Worm (Caenorhabditis elegans): ENCODE measurements around the gene C03E10.3.
A peak's percentile ranks its signal among the peaks of the same experiment; 100 is the strongest.

Gene C03E10.3

ce11 chrV:11265482-11265881 is 20.7 kb upstream of the C03E10.3 start, which contains the start of gene cln-3.1:
TSS of gene cln-3.1 (minus strand) at chrV:11265652.
- peak; percentile 29 for TF ChIP-seq sma-9 (GFP tag; optimal IDR thresholded peaks at IDR 0.05)
- no peak for TF ChIP-seq sma-9 (tag; optimal IDR thresholded peaks at IDR 0.05)
- TF ChIP-seq ceh-16 (tag; optimal IDR thresholded peaks at IDR 0.05) = no peak
- no peak for TF ChIP-seq alr-1 (tag; optimal IDR thresholded peaks at IDR 0.05)
- no peak for TF ChIP-seq mab-5 (tag; optimal IDR thresholded peaks at IDR 0.05)
- TF ChIP-seq fos-1 (tag; optimal IDR thresholded peaks at IDR 0.05) = peak; percentile 83
- TF ChIP-seq lsy-2 (tag; optimal IDR thresholded peaks at IDR 0.05) = no peak
- TF ChIP-seq sma-3 (GFP tag; optimal IDR thresholded peaks at IDR 0.05) = no peak
- TF ChIP-seq unc-62 (GFP tag; optimal IDR thresholded peaks at IDR 0.05) = no peak
- no peak for TF ChIP-seq zag-1 (tag; optimal IDR thresholded peaks at IDR 0.05)
- no peak for TF ChIP-seq ceh-82 (tag; optimal IDR thresholded peaks at IDR 0.05)
- no peak for TF ChIP-seq nhr-23 (tag; optimal IDR thresholded peaks at IDR 0.05)
- TF ChIP-seq unc-55 (GFP tag; optimal IDR thresholded peaks at IDR 0.05) = no peak
- TF ChIP-seq nhr-25 (tag; optimal IDR thresholded peaks at IDR 0.05) = no peak
- no peak for TF ChIP-seq lin-13 (GFP tag; optimal IDR thresholded peaks at IDR 0.05)

ce11 chrV:11266681-11267080 is 19.5 kb upstream of the C03E10.3 start, which contains the start of gene str-116:
TSS of gene str-116 (plus strand) at chrV:11266981.
- TF ChIP-seq elt-3 (tag; optimal IDR thresholded peaks at IDR 0.05) (no peak), gmeb-1 (tag; optimal IDR thresholded peaks at IDR 0.05) (no peak), mbf-1 (tag; optimal IDR thresholded peaks at IDR 0.05) (no peak), snpc-4 (tag; optimal IDR thresholded peaks at IDR 0.05) (no peak), nhr-237 (tag; optimal IDR thresholded peaks at IDR 0.05) (no peak), ztf-1 (GFP tag; conservative IDR thresholded peaks at IDR 0.05) (no peak), ztf-11 (tag; optimal IDR thresholded peaks at IDR 0.05) (no peak), sma-9 (GFP tag; optimal IDR thresholded peaks at IDR 0.05) (no peak), sma-9 (tag; optimal IDR thresholded peaks at IDR 0.05) (no peak), sma-3 (GFP tag; optimal IDR thresholded peaks at IDR 0.05) (no peak), nhr-21 (tag; optimal IDR thresholded peaks at IDR 0.05) (no peak), aly-2 (tag; optimal IDR thresholded peaks at IDR 0.05) (no peak), unc-55 (GFP tag; optimal IDR thresholded peaks at IDR 0.05) (no peak), zag-1 (tag; optimal IDR thresholded peaks at IDR 0.05) (no peak), Y55F3AM.14 (GFP tag; optimal IDR thresholded peaks at IDR 0.05) (no peak), alr-1 (tag; optimal IDR thresholded peaks at IDR 0.05) (no peak), sem-4 (tag; optimal IDR thresholded peaks at IDR 0.05) (no peak), crh-2 (tag; optimal IDR thresholded peaks at IDR 0.05) (no peak)

- no peak for TF ChIP-seq fos-1 (tag; optimal IDR thresholded peaks at IDR 0.05)
- TF ChIP-seq nhr-11 (tag; optimal IDR thresholded peaks at IDR 0.05) = no peak
- TF ChIP-seq nhr-23 (tag; optimal IDR thresholded peaks at IDR 0.05) = no peak
- no peak for TF ChIP-seq mab-5 (tag; optimal IDR thresholded peaks at IDR 0.05)
- TF ChIP-seq Y55F3AM.14 (GFP tag; optimal IDR thresholded peaks at IDR 0.05) = no peak
- TF ChIP-seq unc-62 (GFP tag; optimal IDR thresholded peaks at IDR 0.05) = no peak
- no peak for TF ChIP-seq nhr-6 (tag; optimal IDR thresholded peaks at IDR 0.05)
- no peak for TF ChIP-seq gmeb-1 (tag; optimal IDR thresholded peaks at IDR 0.05)
- no peak for TF ChIP-seq mbf-1 (tag; optimal IDR thresholded peaks at IDR 0.05)
- no peak for TF ChIP-seq lin-11 (tag; optimal IDR thresholded peaks at IDR 0.05)
- no peak for TF ChIP-seq C34F6.9 (tag; optimal IDR thresholded peaks at IDR 0.05)
- no peak for TF ChIP-seq elt-1 (tag; optimal IDR thresholded peaks at IDR 0.05)
- no peak for TF ChIP-seq nhr-12 (tag; optimal IDR thresholded peaks at IDR 0.05)
- TF ChIP-seq ceh-16 (tag; optimal IDR thresholded peaks at IDR 0.05) = no peak
- TF ChIP-seq ZK546.5 (tag; optimal IDR thresholded peaks at IDR 0.05) = no peak
- TF ChIP-seq elt-3 (tag; optimal IDR thresholded peaks at IDR 0.05) = no peak
- no peak for TF ChIP-seq R02D3.7 (tag; optimal IDR thresholded peaks at IDR 0.05)
Measured at ce11 chrV:11268791-11269190, 17.4 kb upstream of the C03E10.3 start, which contains the start of gene str-115. TSS of gene str-115 (plus strand) at chrV:11269091.

ce11 chrV:11271051-11271450 is 15.2 kb upstream of the C03E10.3 start, which contains the start of gene clec-222:
TSS of gene clec-222 (plus strand) at chrV:11271351.
- no peak for TF ChIP-seq C34F6.9 (tag; optimal IDR thresholded peaks at IDR 0.05)
- no peak for TF ChIP-seq ceh-16 (tag; optimal IDR thresholded peaks at IDR 0.05)
- TF ChIP-seq lin-13 (GFP tag; optimal IDR thresholded peaks at IDR 0.05) = no peak
- no peak for TF ChIP-seq egl-27 (tag; optimal IDR thresholded peaks at IDR 0.05)
- no peak for TF ChIP-seq nhr-6 (tag; optimal IDR thresholded peaks at IDR 0.05)
- TF ChIP-seq dmd-4 (tag; optimal IDR thresholded peaks at IDR 0.05) = no peak
- TF ChIP-seq unc-39 (tag; optimal IDR thresholded peaks at IDR 0.05) = no peak
- no peak for TF ChIP-seq nhr-77 (tag; optimal IDR thresholded peaks at IDR 0.05)
- TF ChIP-seq elt-3 (tag; optimal IDR thresholded peaks at IDR 0.05) = no peak
- TF ChIP-seq nhr-237 (tag; optimal IDR thresholded peaks at IDR 0.05) = no peak
- TF ChIP-seq aly-2 (tag; optimal IDR thresholded peaks at IDR 0.05) = no peak
